Worm (Caenorhabditis elegans): ENCODE data around the gene Y48G9A.6.

Y48G9A.6 gene

ce11 chrIII:2151480-2151995, 33.9 kb downstream of the Y48G9A.6 start, which contains the start of gene gcn-1:
Gene gcn-1, plus strand, starts transcription at chrIII:2151945.
- TF ChIP-seq unc-42 (tag; optimal IDR thresholded peaks at IDR 0.05) (peak; percentile 72), fax-1 (tag; optimal IDR thresholded peaks at IDR 0.05) (no peak), dmd-4 (tag; optimal IDR thresholded peaks at IDR 0.05; ENCODE audit: borderline replicate concordance) (no peak), sox-2 (GFP tag; IDR thresholded peaks at IDR 0.05) (no peak), hlh-30 (tag; optimal IDR thresholded peaks at IDR 0.05; ENCODE audit: insufficient read depth) (no peak), ceh-31 (tag; optimal IDR thresholded peaks at IDR 0.05) (peak; percentile 6), tbx-2 (tag; optimal IDR thresholded peaks at IDR 0.05) (peak; percentile 69), nfya-1 (tag; optimal IDR thresholded peaks at IDR 0.05) (peak; percentile 30)

ce11 chrIII:2159152-2159551, 41.5 kb downstream of the Y48G9A.6 start:
- TF ChIP-seq tbx-2 (tag; optimal IDR thresholded peaks at IDR 0.05), result peak; percentile 2
- TF ChIP-seq pax-1 (tag; optimal IDR thresholded peaks at IDR 0.05), result no peak
- no peak for TF ChIP-seq ttx-3 (tag; optimal IDR thresholded peaks at IDR 0.05)
- no peak for TF ChIP-seq gmeb-2 (tag; optimal IDR thresholded peaks at IDR 0.05)

Data from whole organism, late embryonic.